Fruit fly (Drosophila melanogaster) whole organism, embryonic: ENCODE data around the gene Hmt4-20.

Experiments used
- Awh ChIP-seq: fragments of 200-800 bp; sonication (Bioruptor generic); IDR thresholded peaks from 2 replicates; pipeline ENCODE4, ENCODE4 v1.3.6; 2022; ENCODE audit warnings: missing biosample characterization, missing genetic modification characterization
- Blimp-1 ChIP-seq: fragments of 200-800 bp; sonication (Bioruptor generic); optimal IDR thresholded peaks from 3 replicates; lab custom pipeline; 2018; ENCODE audit warnings: missing biosample characterization, missing genetic modification characterization, mild to moderate bottlenecking, moderate library complexity, missing genetic modification reagents
- CG10366 ChIP-seq: fragments of 200-800 bp; sonication (Bioruptor generic); IDR thresholded peaks from 2 replicates; pipeline ENCODE4 v1.3.6; 2022; ENCODE audit warnings: missing biosample characterization, missing genetic modification characterization
- CG10431 ChIP-seq: fragments of 200-800 bp; sonication (Bioruptor generic); optimal IDR thresholded peaks from 3 replicates; lab custom pipeline; 2018; ENCODE audit warnings: missing biosample characterization, mild to moderate bottlenecking, missing genetic modification characterization
- CG10543 ChIP-seq: fragments of 200-800 bp; sonication (Bioruptor generic); optimal IDR thresholded peaks from 3 replicates; lab custom pipeline; 2017; ENCODE audit warnings: missing biosample characterization, mild to moderate bottlenecking, missing genetic modification characterization, moderate library complexity
- CG12942 ChIP-seq: fragments of 200-800 bp; sonication (Bioruptor generic); optimal IDR thresholded peaks from 3 replicates; lab custom pipeline; 2016; ENCODE audit warnings: missing biosample characterization, missing genetic modification characterization
- CG13624 ChIP-seq: fragments of 200-800 bp; sonication (Bioruptor generic); optimal IDR thresholded peaks from 2 replicates; lab custom pipeline; 2016; ENCODE audit warnings: missing biosample characterization, missing genetic modification characterization
- CG14050 ChIP-seq: fragments of 200-800 bp; sonication (Bioruptor generic); IDR thresholded peaks from 3 replicates; pipeline ENCODE4 v1.3.6; 2022; ENCODE audit warnings: missing biosample characterization, missing genetic modification characterization
- CG14441 ChIP-seq: fragments of 200-800 bp; sonication (Bioruptor generic); IDR thresholded peaks from 2 replicates; pipeline ENCODE4 v1.3.6; 2022; ENCODE audit warnings: missing biosample characterization, missing genetic modification characterization
- CG14667 ChIP-seq: fragments of 200-800 bp; sonication (Bioruptor generic); IDR thresholded peaks from 2 replicates; pipeline ENCODE4 v1.3.6; 2022; ENCODE audit warnings: missing biosample characterization, missing genetic modification characterization
- CG16779 ChIP-seq: fragments of 200-800 bp; sonication (Bioruptor generic); IDR thresholded peaks from 2 replicates; pipeline ENCODE4 v1.3.6; 2022; ENCODE audit warnings: missing biosample characterization, missing genetic modification characterization
- CG16815 ChIP-seq: fragments of 200-800 bp; sonication (Bioruptor generic); optimal IDR thresholded peaks from 3 replicates; lab custom pipeline; 2017; ENCODE audit warnings: missing biosample characterization, mild to moderate bottlenecking, missing genetic modification characterization
- CG17912 ChIP-seq: fragments of 200-800 bp; sonication (Bioruptor generic); optimal IDR thresholded peaks from 2 replicates; lab custom pipeline; 2018; ENCODE audit warnings: missing biosample characterization, mild to moderate bottlenecking, missing genetic modification characterization
- CG18599 ChIP-seq: fragments of 200-800 bp; sonication (Bioruptor generic); optimal IDR thresholded peaks from 3 replicates; lab custom pipeline; 2017; ENCODE audit warnings: missing biosample characterization, missing genetic modification characterization, mild to moderate bottlenecking, moderate library complexity, missing genetic modification reagents
- CG3065 ChIP-seq: fragments of 200-800 bp; sonication (Bioruptor generic); optimal IDR thresholded peaks from 2 replicates; lab custom pipeline; 2016; ENCODE audit warnings: missing biosample characterization, missing genetic modification characterization
- CG31441 ChIP-seq: fragments of 200-800 bp; sonication (Bioruptor generic); IDR thresholded peaks from 2 replicates; pipeline ENCODE4 v1.3.6; 2022; ENCODE audit warnings: missing biosample characterization, missing genetic modification characterization
- CG4707 ChIP-seq: fragments of 200-800 bp; sonication (Bioruptor generic); optimal IDR thresholded peaks from 2 replicates; lab custom pipeline; 2018; ENCODE audit warnings: missing biosample characterization, mild to moderate bottlenecking, missing genetic modification characterization, moderate library complexity
- CG4820 ChIP-seq: fragments of 200-800 bp; sonication (Bioruptor generic); optimal IDR thresholded peaks from 3 replicates; lab custom pipeline; 2016; ENCODE audit warnings: missing biosample characterization, missing genetic modification characterization
- CG6791 ChIP-seq: fragments of 200-800 bp; sonication (Bioruptor generic); IDR thresholded peaks from 3 replicates; pipeline ENCODE4 v1.3.6; 2022; ENCODE audit warnings: missing biosample characterization, missing genetic modification characterization; ENCODE audit not compliant: partially characterized antibody
- CG8388 ChIP-seq: fragments of 200-800 bp; sonication (Bioruptor generic); optimal IDR thresholded peaks from 2 replicates; lab custom pipeline; 2019; ENCODE audit warnings: missing biosample characterization, mild to moderate bottlenecking, missing genetic modification characterization, moderate library complexity
- CG8478 ChIP-seq: fragments of >200 bp; optimal IDR thresholded peaks from 2 replicates; lab custom pipeline; 2018
- Deaf1 ChIP-seq: fragments of 200-800 bp; optimal IDR thresholded peaks from 3 replicates; lab custom pipeline; 2019; ENCODE audit warnings: missing biosample characterization, mild to moderate bottlenecking, missing genetic modification characterization, moderate library complexity
- Dek ChIP-seq: fragments of 200-800 bp; sonication (Bioruptor generic); optimal IDR thresholded peaks from 3 replicates; lab custom pipeline; 2019; ENCODE audit warnings: missing biosample characterization, mild to moderate bottlenecking, missing genetic modification characterization, moderate library complexity
- Dll ChIP-seq: fragments of 200-800 bp; sonication (Bioruptor generic); IDR thresholded peaks from 4 replicates; pipeline ENCODE4 v1.3.6; 2022; ENCODE audit warnings: missing biosample characterization, missing genetic modification characterization; ENCODE audit not compliant: partially characterized antibody
- Doc3 ChIP-seq: fragments of 200-800 bp; sonication (Bioruptor generic); IDR thresholded peaks from 3 replicates; pipeline ENCODE4 v1.3.6; 2022; ENCODE audit warnings: missing biosample characterization, missing genetic modification characterization; ENCODE audit not compliant: partially characterized antibody
- Dref ChIP-seq: fragments of 200-800 bp; sonication (Bioruptor generic); IDR thresholded peaks from 2 replicates; pipeline ENCODE4 v1.3.6; 2022; ENCODE audit warnings: missing biosample characterization, missing genetic modification characterization
- Fer1 ChIP-seq: fragments of 200-800 bp; sonication (Bioruptor generic); optimal IDR thresholded peaks from 2 replicates; lab custom pipeline; 2017; ENCODE audit warnings: missing biosample characterization, mild to moderate bottlenecking, missing genetic modification characterization
- GATAe ChIP-seq: fragments of 200-800 bp; sonication (Bioruptor generic); conservative IDR thresholded peaks from 2 replicates; pipeline ENCODE4 v1.3.6; 2022; ENCODE audit warnings: missing biosample characterization, missing genetic modification characterization
- H15 ChIP-seq: fragments of 200-800 bp; sonication (Bioruptor generic); IDR thresholded peaks from 3 replicates; pipeline ENCODE4 v1.3.6; 2022; ENCODE audit warnings: missing biosample characterization, missing genetic modification characterization
- H2.0 ChIP-seq: fragments of 200-800 bp; sonication (Bioruptor generic); IDR thresholded peaks from 2 replicates; pipeline ENCODE4 v1.3.6; 2022; ENCODE audit warnings: missing biosample characterization, missing genetic modification characterization
- HLHmδ ChIP-seq: fragments of 200-800 bp; sonication (Bioruptor generic); optimal IDR thresholded peaks from 2 replicates; lab custom pipeline; 2018; ENCODE audit warnings: missing biosample characterization, mild to moderate bottlenecking, missing genetic modification characterization, moderate library complexity
- Neu2 ChIP-seq: fragments of 200-800 bp; sonication (Bioruptor generic); optimal IDR thresholded peaks from 3 replicates; lab custom pipeline; 2016; ENCODE audit warnings: missing biosample characterization, missing genetic modification characterization, borderline replicate concordance
- Side ChIP-seq: fragments of 200-800 bp; sonication (Bioruptor generic); optimal IDR thresholded peaks from 2 replicates; lab custom pipeline; 2016; ENCODE audit warnings: missing biosample characterization, missing genetic modification characterization
- Sox102F ChIP-seq: fragments of 200-800 bp; sonication (Bioruptor generic); optimal IDR thresholded peaks from 2 replicates; lab custom pipeline; 2018; ENCODE audit warnings: missing biosample characterization, mild to moderate bottlenecking, missing genetic modification characterization, moderate library complexity
- Tbp ChIP-seq: fragments of >200 bp; optimal IDR thresholded peaks from 2 replicates; lab custom pipeline; 2018; ENCODE audit warnings: missing biosample characterization, missing genetic modification characterization
- Trl ChIP-seq, 3 experiments: fragments of >200 bp in 2 of 3; fragments of 200-800 bp in 1 of 3; sonication (Bioruptor generic) in 1 of 3; optimal IDR thresholded peaks; 2 replicates in 1 of 3; 3 replicates in 2 of 3; lab custom pipeline; 2016 to 2017; ENCODE audit warnings: missing biosample characterization in 1 of 3, missing genetic modification characterization in 1 of 3
- Xbp1 ChIP-seq: fragments of 200-800 bp; sonication (Bioruptor generic); optimal IDR thresholded peaks from 3 replicates; lab custom pipeline; 2016; ENCODE audit warnings: missing biosample characterization, mild to moderate bottlenecking, missing genetic modification characterization
- bsh ChIP-seq, 2 experiments: fragments of 200-800 bp; sonication (Bioruptor generic); optimal IDR thresholded peaks; 2 replicates each; lab custom pipeline; 2017 to 2018; ENCODE audit warnings: mild to moderate bottlenecking in 2 of 2, missing biosample characterization in 2 of 2, missing genetic modification characterization in 2 of 2, moderate library complexity in 1 of 2
- chm ChIP-seq: fragments of 200-800 bp; sonication (Bioruptor generic); IDR thresholded peaks from 2 replicates; pipeline ENCODE4 v1.3.6; 2022; ENCODE audit warnings: missing biosample characterization, missing genetic modification characterization
- fru ChIP-seq: fragments of >200 bp; optimal IDR thresholded peaks from 2 replicates; lab custom pipeline; 2017
- gem ChIP-seq: fragments of 200-800 bp; sonication (Bioruptor generic); optimal IDR thresholded peaks from 2 replicates; lab custom pipeline; 2019; ENCODE audit warnings: missing biosample characterization, mild to moderate bottlenecking, missing genetic modification characterization, moderate library complexity
- hb ChIP-seq: fragments of 200-800 bp; sonication (Bioruptor generic); IDR thresholded peaks from 3 replicates; pipeline ENCODE4 v1.3.6; 2022; ENCODE audit warnings: missing biosample characterization, missing genetic modification characterization; ENCODE audit not compliant: partially characterized antibody
- jumu ChIP-seq: fragments of 200-800 bp; sonication (Bioruptor generic); optimal IDR thresholded peaks from 3 replicates; lab custom pipeline; 2016; ENCODE audit warnings: missing biosample characterization, missing genetic modification characterization
- kah ChIP-seq: fragments of 200-800 bp; sonication (Bioruptor generic); optimal IDR thresholded peaks from 2 replicates; lab custom pipeline; 2018; ENCODE audit warnings: missing biosample characterization, mild to moderate bottlenecking, missing genetic modification characterization
- mam ChIP-seq: fragments of 200-800 bp; sonication (Bioruptor generic); optimal IDR thresholded peaks from 3 replicates; lab custom pipeline; 2016; ENCODE audit warnings: missing biosample characterization, missing genetic modification characterization
- nmo ChIP-seq: fragments of 200-800 bp; sonication (Bioruptor generic); optimal IDR thresholded peaks from 2 replicates; lab custom pipeline; 2018; ENCODE audit warnings: missing biosample characterization, mild to moderate bottlenecking, missing genetic modification characterization, moderate library complexity
- stwl ChIP-seq: fragments of 200-800 bp; sonication (Bioruptor generic); optimal IDR thresholded peaks from 3 replicates; lab custom pipeline; 2018; ENCODE audit warnings: missing biosample characterization, mild to moderate bottlenecking, missing genetic modification characterization, moderate library complexity
- twi ChIP-seq: fragments of 200-800 bp; optimal IDR thresholded peaks from 2 replicates; lab custom pipeline; 2019; ENCODE audit warnings: missing biosample characterization, mild to moderate bottlenecking, missing genetic modification characterization, moderate library complexity
- z ChIP-seq: fragments of 200-800 bp; sonication (Bioruptor generic); IDR thresholded peaks from 3 replicates; pipeline ENCODE4 v1.3.6; 2022; ENCODE audit warnings: missing biosample characterization, missing genetic modification characterization

Gene Hmt4-20

DNA sequence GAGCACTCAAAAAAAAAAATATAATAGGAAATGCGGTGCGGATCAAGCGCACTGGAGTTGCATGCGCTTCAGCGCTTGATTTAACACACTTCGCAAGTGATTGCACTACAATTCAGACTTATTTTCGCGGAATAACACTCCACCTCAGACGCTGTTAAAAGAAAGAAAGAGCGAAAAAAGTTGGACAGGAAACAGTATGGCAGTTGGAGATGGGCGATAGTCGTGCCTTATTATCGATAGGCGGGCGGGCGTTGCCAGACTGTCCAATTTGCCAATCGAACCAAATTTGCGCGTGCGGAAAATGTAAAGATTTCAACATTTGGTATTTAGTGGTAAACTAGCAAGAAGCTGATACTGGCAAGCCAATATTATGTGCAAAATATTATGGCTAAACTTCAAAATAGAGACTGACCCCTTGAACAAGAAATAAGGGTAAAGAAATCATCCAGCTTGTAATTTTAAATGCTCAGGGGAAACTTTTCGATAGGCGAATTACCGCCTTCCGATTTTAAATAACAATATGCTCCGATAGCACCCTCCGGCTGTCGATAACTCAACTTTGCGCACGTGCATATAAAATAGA is 26.5 kb downstream of the Hmt4-20 start, which contains the start of the genes RpL36 and Mybbp1A (continued):
- TF ChIP-seq CG4707 (GFP tag; lab: Kevin White, UChicago): peak; percentile 46
- TF ChIP-seq CG14667 (GFP tag; lab: Robert Waterston, UW): no peak
- TF ChIP-seq Neu2 (GFP tag; lab: Kevin White, UChicago): peak; percentile 93
- peak; percentile 47 for TF ChIP-seq CG4820 (GFP tag; lab: Kevin White, UChicago)
- TF ChIP-seq CG31441 (GFP tag; lab: Robert Waterston, UW): peak; percentile 70
- TF ChIP-seq CG8478 (lab: Kevin White, UChicago): no peak
- peak; percentile 85 for TF ChIP-seq CG6791 (GFP tag; lab: Robert Waterston, UW)
- no peak for TF ChIP-seq Sox102F (GFP tag; lab: Kevin White, UChicago)
- peak; percentile 15; the same call in 1 of the 2 replicates for TF ChIP-seq Awh (GFP tag; lab: Robert Waterston, UW)
- peak; percentile 67 for TF ChIP-seq CG17912 (GFP tag; lab: Kevin White, UChicago)
- TF ChIP-seq hb (GFP tag; lab: Robert Waterston, UW): peak; percentile 93
- peak; percentile 80 for TF ChIP-seq CG18599 (GFP tag; lab: Kevin White, UChicago)
- TF ChIP-seq mam (GFP tag; lab: Kevin White, UChicago): peak; percentile 75
- TF ChIP-seq GATAe (GFP tag; lab: Robert Waterston, UW): no peak
- peak; percentile 58; the same call in 1 of the 2 replicates for TF ChIP-seq CG14441 (GFP tag; lab: Robert Waterston, UW)
- TF ChIP-seq Doc3: peak; percentile 73; the same call in 2 of the 3 replicates
- peak; percentile 37 for TF ChIP-seq twi (tag; lab: Kevin White, UChicago)
- TF ChIP-seq CG13624: peak; percentile 86
- TF ChIP-seq H15 (GFP tag; lab: Robert Waterston, UW): peak; percentile 64; the same call in 2 of the 3 replicates
- no peak for TF ChIP-seq Trl (optimal IDR thresholded peaks at IDR 0.05; lab: Kevin White, UChicago)
- peak; percentile 80 for TF ChIP-seq Trl (GFP tag; optimal IDR thresholded peaks at IDR 0.05; lab: Kevin White, UChicago)
- peak; percentile 43 for TF ChIP-seq CG3065
- TF ChIP-seq Blimp-1 (GFP tag; lab: Kevin White, UChicago): no peak
- TF ChIP-seq bsh (GFP tag; optimal IDR thresholded peaks at IDR 0.05; lab: Kevin White, UChicago): peak; percentile 57 to 58
- peak; percentile 66 for TF ChIP-seq H2.0 (GFP tag; lab: Robert Waterston, UW)
- peak; percentile 25 for TF ChIP-seq jumu (GFP tag; lab: Kevin White, UChicago)
- peak; percentile 58 for TF ChIP-seq CG10366 (GFP tag; lab: Robert Waterston, UW)
- no peak for TF ChIP-seq Tbp
- TF ChIP-seq gem (tag; lab: Kevin White, UChicago): no peak
- peak; percentile 86 for TF ChIP-seq Side (GFP tag; lab: Kevin White, UChicago)
- peak; percentile 87 for TF ChIP-seq Fer1 (GFP tag; lab: Kevin White, UChicago)
- TF ChIP-seq CG16779: peak; percentile 63; the same call in 1 of the 2 replicates
- peak; percentile 60 for TF ChIP-seq stwl (tag; lab: Kevin White, UChicago)
- TF ChIP-seq CG14050 (GFP tag; lab: Robert Waterston, UW): peak; percentile 32; the same call in 2 of the 3 replicates
- peak; percentile 71 for TF ChIP-seq CG10431 (GFP tag; lab: Kevin White, UChicago)
- no peak for TF ChIP-seq fru (lab: Kevin White, UChicago)
- peak; percentile 90 for TF ChIP-seq Dll
- peak; percentile 53 for TF ChIP-seq CG8388 (GFP tag; lab: Kevin White, UChicago)
- TF ChIP-seq Dek (tag; lab: Kevin White, UChicago): peak; percentile 41
- TF ChIP-seq HLHmδ: peak; percentile 74
- peak; percentile 66 for TF ChIP-seq Xbp1 (GFP tag; lab: Kevin White, UChicago)
- no peak for TF ChIP-seq Deaf1
- peak; percentile 52 for TF ChIP-seq CG12942 (GFP tag; lab: Kevin White, UChicago)
- TF ChIP-seq kah (GFP tag; lab: Kevin White, UChicago): peak; percentile 45
- no peak for TF ChIP-seq z (GFP tag; lab: Robert Waterston, UW)
- peak; percentile 19 for TF ChIP-seq CG16815
- TF ChIP-seq chm: peak; percentile 61; the same call in 1 of the 2 replicates
- peak; percentile 91 for TF ChIP-seq Dref (GFP tag; lab: Robert Waterston, UW)
- TF ChIP-seq CG10543 (GFP tag; lab: Kevin White, UChicago): peak; percentile 89
- peak; percentile 75 for TF ChIP-seq nmo (GFP tag; lab: Kevin White, UChicago)
